Fruit fly (Drosophila melanogaster): ENCODE results near the gene aspr.

The aspr gene

dm6 chrX:20158491-20158890 lies 10.6 kb downstream of the aspr start:
- TF ChIP-seq spab (GFP tag; optimal IDR thresholded peaks at IDR 0.05) (no peak), Smox (GFP tag; optimal IDR thresholded peaks at IDR 0.05) (no peak), CG6792 (GFP tag; optimal IDR thresholded peaks at IDR 0.05) (no peak), acj6 (GFP tag; optimal IDR thresholded peaks at IDR 0.05) (no peak)

dm6 chrX:20158943-20159385 lies 11.0 kb downstream of the aspr start:
- TF ChIP-seq CG16779 (tag; optimal IDR thresholded peaks at IDR 0.05) (peak; percentile 47), dsx (GFP tag; optimal IDR thresholded peaks at IDR 0.05; ENCODE audit: poor library complexity, severe bottlenecking) (peak; percentile 40), fd59A (GFP tag; optimal IDR thresholded peaks at IDR 0.05) (no peak), fd85E (GFP tag; optimal IDR thresholded peaks at IDR 0.05) (no peak), Ets21C (GFP tag; optimal IDR thresholded peaks at IDR 0.05) (no peak), Eip78C (GFP tag) (peak; percentile 52), fkh (GFP tag; optimal IDR thresholded peaks at IDR 0.05) (peak; percentile 28), CG7368 (GFP tag; optimal IDR thresholded peaks at IDR 0.05) (no peak), CG11294 (GFP tag; IDR thresholded peaks at IDR 0.05) (no peak), Blimp-1 (GFP tag; optimal IDR thresholded peaks at IDR 0.05) (peak; percentile 16), CG6808 (GFP tag; optimal IDR thresholded peaks at IDR 0.05) (peak; percentile 18), CG15336 (GFP tag; IDR thresholded peaks at IDR 0.05) (peak; percentile 43; the same call in 1 of the 2 replicates), Hr4 (GFP tag; optimal IDR thresholded peaks at IDR 0.05) (no peak), Smox (GFP tag; optimal IDR thresholded peaks at IDR 0.05) (no peak), dac (GFP tag; optimal IDR thresholded peaks at IDR 0.05) (peak; percentile 34), topi (GFP tag; optimal IDR thresholded peaks at IDR 0.05) (peak; percentile 46), ss (GFP tag; optimal IDR thresholded peaks at IDR 0.05) (peak; percentile 38 to 70), CG1621 (tag; optimal IDR thresholded peaks at IDR 0.05) (peak; percentile 21), CG6276 (GFP tag; optimal IDR thresholded peaks at IDR 0.05) (no peak), CG9139 (GFP tag; optimal IDR thresholded peaks at IDR 0.05) (peak; percentile 32), salr (GFP tag; optimal IDR thresholded peaks at IDR 0.05) (peak in 1 of 2 experiments; percentile 16), CG8119 (GFP tag; IDR thresholded peaks at IDR 0.05) (peak; percentile 47; the same call in 1 of the 3 replicates), CG32006 (GFP tag; optimal IDR thresholded peaks at IDR 0.05) (peak; percentile 28), acj6 (GFP tag; optimal IDR thresholded peaks at IDR 0.05) (no peak), CG10669 (GFP tag; optimal IDR thresholded peaks at IDR 0.05) (peak; percentile 23), CG11902 (GFP tag; optimal IDR thresholded peaks at IDR 0.05) (no peak), Sox14 (GFP tag; optimal IDR thresholded peaks at IDR 0.05) (peak; percentile 67), Hr38 (GFP tag; optimal IDR thresholded peaks at IDR 0.05) (no peak), CG31627 (GFP tag; optimal IDR thresholded peaks at IDR 0.05) (no peak), cyc (GFP tag; optimal IDR thresholded peaks at IDR 0.05) (no peak), CG3032 (tag; optimal IDR thresholded peaks at IDR 0.05) (peak; percentile 7), lz (GFP tag; optimal IDR thresholded peaks at IDR 0.05) (no peak), esn (GFP tag; optimal IDR thresholded peaks at IDR 0.05) (no peak), CG10631 (GFP tag; optimal IDR thresholded peaks at IDR 0.05) (no peak), Hr39 (GFP tag; optimal IDR thresholded peaks at IDR 0.05) (no peak), CG8319 (GFP tag; optimal IDR thresholded peaks at IDR 0.05) (no peak), net (GFP tag; optimal IDR thresholded peaks at IDR 0.05) (peak; percentile 26), CG8632 (GFP tag; optimal IDR thresholded peaks at IDR 0.05) (peak; percentile 12), OdsH (GFP tag; optimal IDR thresholded peaks at IDR 0.05) (no peak), Ets96B (tag; optimal IDR thresholded peaks at IDR 0.05) (peak; percentile 29), CG3919 (GFP tag; optimal IDR thresholded peaks at IDR 0.05) (no peak), vri (GFP tag; optimal IDR thresholded peaks at IDR 0.05) (peak; percentile 63), Met (GFP tag; optimal IDR thresholded peaks at IDR 0.05) (no peak), spab (GFP tag; optimal IDR thresholded peaks at IDR 0.05) (no peak), CG6163 (GFP tag; IDR thresholded peaks at IDR 0.05) (peak; percentile 75; the same call in 2 of the 3 replicates), CG34406 (GFP tag; optimal IDR thresholded peaks at IDR 0.05) (peak; percentile 19), CG6792 (GFP tag; optimal IDR thresholded peaks at IDR 0.05) (no peak), Eip75B (GFP tag; optimal IDR thresholded peaks at IDR 0.05) (peak; percentile 28), Eip93F (GFP tag; optimal IDR thresholded peaks at IDR 0.05) (no peak)
